Fruit fly (Drosophila melanogaster) whole organism: ENCODE data around the gene CG46463.

Experiments
- CG8478 ChIP-seq: fragments of >200 bp; optimal IDR thresholded peaks from 2 replicates; lab custom pipeline; 2018; ENCODE audit warnings: inconsistent platforms
- pan ChIP-seq: fragments of >200 bp; optimal IDR thresholded peaks from 2 replicates; lab custom pipeline; 2017

DNA sequence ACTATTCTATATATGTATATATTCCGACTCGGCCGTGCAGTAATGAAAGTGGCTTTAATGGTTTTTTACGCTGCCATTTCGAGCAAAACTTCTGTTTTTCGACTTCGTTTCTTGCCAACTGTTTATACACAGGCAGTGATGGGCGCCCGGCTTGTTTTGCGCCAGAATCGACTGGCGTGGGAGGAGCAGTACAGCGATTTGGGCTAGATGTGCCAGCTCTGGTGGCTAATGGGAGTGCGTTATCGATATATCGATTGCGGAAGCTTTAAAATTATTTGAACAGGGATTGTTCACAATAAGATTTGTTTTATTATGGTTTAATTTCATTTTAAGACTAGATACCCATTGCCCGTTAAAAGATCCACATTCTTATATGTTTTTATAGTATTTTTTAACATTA is 10.1 kb downstream of the CG46463 start, which contains the start of gene CG14971:
- TF ChIP-seq pan (lab: Kevin White, UChicago) (no peak), CG8478 (lab: Kevin White, UChicago) (no peak)
